Worm (Caenorhabditis elegans): Measurements from ENCODE around the gene F57F4.2.

- TF ChIP-seq hlh-4 (tag; optimal IDR thresholded peaks at IDR 0.05): no peak
- no peak for TF ChIP-seq sptf-1 (tag; optimal IDR thresholded peaks at IDR 0.05)
- TF ChIP-seq nhr-90 (tag; optimal IDR thresholded peaks at IDR 0.05; ENCODE audit: poor library complexity): no peak
- no peak for TF ChIP-seq ceh-88 (GFP tag; IDR thresholded peaks at IDR 0.05)
- no peak for TF ChIP-seq ztf-11 (tag; optimal IDR thresholded peaks at IDR 0.05)
Measured at ce11 chrV:6354202-6354601, 35.3 kb downstream of the F57F4.2 start.

Data from whole organism, L1 larva.